Worm (Caenorhabditis elegans) whole organism, young adult: ENCODE measurements around the gene Y43B11AR.1.
A peak's percentile ranks its signal among the peaks of the same experiment; 100 is the strongest.

Source experiments
- B0035.1 ChIP-seq: sonication (generic microtip); optimal IDR thresholded peaks from 2 replicates; lab custom pipeline; 2016; ENCODE audit warnings: missing genetic modification characterization, mild to moderate bottlenecking, missing compliant biosample characterization, missing genotype, missing genetic modification reagents
- B0261.1 ChIP-seq: sonication (generic microtip); optimal IDR thresholded peaks from 2 replicates; lab custom pipeline; 2016; ENCODE audit warnings: mild to moderate bottlenecking, missing genetic modification characterization, moderate library complexity, missing compliant biosample characterization
- F23B12.7 ChIP-seq: sonication (generic microtip); optimal IDR thresholded peaks from 2 replicates; lab custom pipeline; 2017; ENCODE audit warnings: missing genetic modification characterization, mild to moderate bottlenecking, missing compliant biosample characterization, antibody characterized with exemption, moderate library complexity; ENCODE audit not compliant: insufficient read depth
- F33H1.4 ChIP-seq: fragments of 200-800 bp; sonication (Bioruptor generic); IDR thresholded peaks from 2 replicates; pipeline ENCODE4 v1.3.6; 2022; ENCODE audit warnings: missing genetic modification reagents, missing genetic modification characterization, missing compliant biosample characterization
- F37B4.10 ChIP-seq: fragments of 200-800 bp; sonication (Bioruptor generic); IDR thresholded peaks from 2 replicates; pipeline ENCODE4 v1.3.6; 2022; ENCODE audit warnings: missing genetic modification characterization, missing compliant biosample characterization
- F39B2.1 ChIP-seq: fragments of 200-800 bp; sonication (Bioruptor generic); IDR thresholded peaks from 2 replicates; pipeline ENCODE4 v1.3.6; 2022; ENCODE audit warnings: missing genetic modification reagents, missing genetic modification characterization, missing compliant biosample characterization
- F57C9.4 ChIP-seq: sonication (generic microtip); optimal IDR thresholded peaks from 2 replicates; lab custom pipeline; 2017; ENCODE audit warnings: mild to moderate bottlenecking, missing genetic modification characterization, missing compliant biosample characterization
- K11D2.4 ChIP-seq: fragments of 200-800 bp; sonication (Bioruptor generic); IDR thresholded peaks from 2 replicates; pipeline ENCODE4 v1.3.6; 2022; ENCODE audit warnings: missing genetic modification reagents, missing genetic modification characterization, missing compliant biosample characterization
- T07F8.4 ChIP-seq: sonication (generic microtip); optimal IDR thresholded peaks from 2 replicates; lab custom pipeline; 2016; ENCODE audit warnings: mild to moderate bottlenecking, missing genetic modification characterization, moderate library complexity, missing compliant biosample characterization
- Y53F4B.3 ChIP-seq: fragments of 200-800 bp; sonication (Bioruptor generic); IDR thresholded peaks from 2 replicates; pipeline ENCODE4 v1.3.6; 2022; ENCODE audit warnings: missing genetic modification reagents, missing genetic modification characterization, missing compliant biosample characterization
- Y67H2A.10 ChIP-seq: fragments of 200-800 bp; sonication (Bioruptor generic); conservative IDR thresholded peaks from 2 replicates; pipeline ENCODE4 v1.3.6; 2022; ENCODE audit warnings: missing genetic modification reagents, missing genetic modification characterization, missing compliant biosample characterization
- aptf-2 ChIP-seq: fragments of 200-800 bp; sonication (Bioruptor generic); conservative IDR thresholded peaks from 2 replicates; pipeline ENCODE4 v1.3.6; 2022; ENCODE audit warnings: missing genetic modification reagents, missing genetic modification characterization, missing compliant biosample characterization
- attf-5 ChIP-seq: fragments of 200-800 bp; sonication (Bioruptor generic); optimal IDR thresholded peaks from 2 replicates; lab custom pipeline; 2018; ENCODE audit warnings: mild to moderate bottlenecking, missing genetic modification characterization, missing compliant biosample characterization
- bed-1 ChIP-seq: fragments of 200-800 bp; sonication (Bioruptor generic); IDR thresholded peaks from 2 replicates; pipeline ENCODE4 v1.3.6; 2022; ENCODE audit warnings: missing genetic modification reagents, missing genetic modification characterization, missing compliant biosample characterization
- ccch-3 ChIP-seq: fragments of 200-800 bp; sonication (Bioruptor generic); optimal IDR thresholded peaks from 2 replicates; lab custom pipeline; 2018; ENCODE audit warnings: mild to moderate bottlenecking, missing genetic modification characterization, missing compliant biosample characterization
- cebp-1 ChIP-seq, 2 experiments: fragments of 200-800 bp in 1 of 2; sonication (Bioruptor generic) in 1 of 2; sonication (generic microtip) in 1 of 2; IDR thresholded peaks in 1 of 2; optimal IDR thresholded peaks in 1 of 2; 2 replicates each; pipeline versions ENCODE4 v1.3.6 to Lab custom; 2017 to 2022; ENCODE audit warnings: missing compliant biosample characterization in 2 of 2, missing genetic modification characterization in 2 of 2, mild to moderate bottlenecking in 1 of 2, missing genetic modification reagents in 1 of 2, moderate library complexity in 1 of 2
- cebp-2 ChIP-seq: fragments of 200-800 bp; sonication (Bioruptor generic); IDR thresholded peaks from 2 replicates; pipeline ENCODE4 v1.3.6; 2022; ENCODE audit warnings: missing genetic modification characterization, missing compliant biosample characterization
- ceh-100 ChIP-seq: fragments of 200-800 bp; sonication (Bioruptor generic); IDR thresholded peaks from 2 replicates; pipeline ENCODE4 v1.3.6; 2022; ENCODE audit warnings: missing genetic modification reagents, missing genetic modification characterization, missing compliant biosample characterization
- ceh-40 ChIP-seq: fragments of 200-800 bp; sonication (Bioruptor generic); IDR thresholded peaks from 2 replicates; pipeline ENCODE4 v1.3.6; 2022; ENCODE audit warnings: missing genetic modification characterization, missing compliant biosample characterization
- ceh-58 ChIP-seq: fragments of 200-800 bp; sonication (Bioruptor generic); IDR thresholded peaks from 2 replicates; pipeline ENCODE4 v1.3.6; 2022; ENCODE audit warnings: missing genetic modification characterization, missing compliant biosample characterization
- ceh-91 ChIP-seq: fragments of 200-800 bp; sonication (Bioruptor generic); IDR thresholded peaks from 2 replicates; pipeline ENCODE4 v1.3.6; 2022; ENCODE audit warnings: missing genetic modification reagents, missing genetic modification characterization, missing compliant biosample characterization
- chd-7 ChIP-seq: sonication (generic microtip); optimal IDR thresholded peaks from 2 replicates; lab custom pipeline; 2016; ENCODE audit warnings: mild to moderate bottlenecking, missing genetic modification characterization, moderate library complexity, missing compliant biosample characterization
- dox-1 ChIP-seq: fragments of 200-800 bp; sonication (Bioruptor generic); IDR thresholded peaks from 2 replicates; pipeline ENCODE4 v1.3.6; 2022; ENCODE audit warnings: missing genetic modification reagents, missing genetic modification characterization, missing compliant biosample characterization
- ets-4 ChIP-seq: fragments of 200-800 bp; sonication (Bioruptor generic); optimal IDR thresholded peaks from 2 replicates; lab custom pipeline; 2018; ENCODE audit warnings: mild to moderate bottlenecking, missing genetic modification characterization, missing compliant biosample characterization
- gei-17 ChIP-seq: fragments of 200-800 bp; sonication (Bioruptor generic); optimal IDR thresholded peaks from 2 replicates; lab custom pipeline; 2018; ENCODE audit warnings: mild to moderate bottlenecking, missing genetic modification characterization, missing compliant biosample characterization
- hmg-1.2 ChIP-seq: fragments of 200-800 bp; sonication (Bioruptor generic); IDR thresholded peaks from 2 replicates; pipeline ENCODE4 v1.3.6; 2022; ENCODE audit warnings: missing genetic modification reagents, missing genetic modification characterization, missing compliant biosample characterization
- hmg-20 ChIP-seq: fragments of 200-800 bp; sonication (Bioruptor generic); IDR thresholded peaks from 2 replicates; pipeline ENCODE4 v1.3.6; 2022; ENCODE audit warnings: missing genetic modification reagents, missing genetic modification characterization, missing compliant biosample characterization
- hrde-1 ChIP-seq: sonication (generic microtip); optimal IDR thresholded peaks from 2 replicates; lab custom pipeline; 2016; ENCODE audit warnings: missing genetic modification characterization, mild to moderate bottlenecking, missing compliant biosample characterization, moderate library complexity, missing genotype, missing genetic modification reagents, borderline replicate concordance
- hsf-1 ChIP-seq: fragments of 200-800 bp; sonication (Bioruptor generic); IDR thresholded peaks from 2 replicates; pipeline ENCODE4 v1.3.6; 2022; ENCODE audit warnings: missing genetic modification reagents, missing genetic modification characterization, missing compliant biosample characterization
- lin-54 ChIP-seq: fragments of 200-800 bp; sonication (Bioruptor generic); optimal IDR thresholded peaks from 2 replicates; lab custom pipeline; 2018; ENCODE audit warnings: mild to moderate bottlenecking, missing genetic modification characterization, missing compliant biosample characterization
- lsy-27 ChIP-seq: sonication (generic microtip); optimal IDR thresholded peaks from 2 replicates; lab custom pipeline; 2017; ENCODE audit warnings: missing genetic modification characterization, mild to moderate bottlenecking, missing compliant biosample characterization, antibody characterized with exemption, missing genotype, borderline replicate concordance; ENCODE audit not compliant: insufficient read depth
- madf-10 ChIP-seq: sonication (generic microtip); optimal IDR thresholded peaks from 2 replicates; lab custom pipeline; 2016; ENCODE audit warnings: mild to moderate bottlenecking, missing genetic modification characterization, missing compliant biosample characterization
- madf-3 ChIP-seq: fragments of 200-800 bp; sonication (Bioruptor generic); IDR thresholded peaks from 2 replicates; pipeline ENCODE4 v1.3.6; 2022; ENCODE audit warnings: missing genetic modification reagents, missing genetic modification characterization, missing compliant biosample characterization
- madf-6 ChIP-seq: fragments of 200-800 bp; sonication (Bioruptor generic); IDR thresholded peaks from 2 replicates; pipeline ENCODE4 v1.3.6; 2022; ENCODE audit warnings: missing genetic modification reagents, missing genetic modification characterization, missing compliant biosample characterization
- mel-28 ChIP-seq: sonication (generic microtip); optimal IDR thresholded peaks from 2 replicates; lab custom pipeline; 2016; ENCODE audit warnings: borderline replicate concordance, mild to moderate bottlenecking, missing genetic modification characterization, missing compliant biosample characterization
- nfya-2 ChIP-seq: fragments of 200-800 bp; sonication (Bioruptor generic); IDR thresholded peaks from 2 replicates; pipeline ENCODE4 v1.3.6; 2022; ENCODE audit warnings: missing genetic modification reagents, missing genetic modification characterization, missing compliant biosample characterization
- nfyb-1 ChIP-seq: fragments of 200-800 bp; sonication (Bioruptor generic); IDR thresholded peaks from 2 replicates; pipeline ENCODE4 v1.3.6; 2022; ENCODE audit warnings: missing genetic modification reagents, missing genetic modification characterization, missing compliant biosample characterization
- nhr-90 ChIP-seq: sonication (generic microtip); optimal IDR thresholded peaks from 2 replicates; lab custom pipeline; 2016; ENCODE audit warnings: missing genotype, mild to moderate bottlenecking, missing genetic modification characterization, missing compliant biosample characterization
- pha-4 ChIP-seq: fragments of 150-350 bp; sonication (generic microtip); optimal IDR thresholded peaks from 2 replicates; lab custom pipeline; 2014; ENCODE audit warnings: missing biosample characterization, missing genetic modification reagents, missing genetic modification characterization
- repo-1 ChIP-seq: sonication (generic microtip); optimal IDR thresholded peaks from 2 replicates; lab custom pipeline; 2017; ENCODE audit warnings: mild to moderate bottlenecking, missing genetic modification characterization, missing compliant biosample characterization
- snpc-1.3 ChIP-seq: sonication (generic microtip); optimal IDR thresholded peaks from 2 replicates; lab custom pipeline; 2017; ENCODE audit warnings: missing genetic modification characterization, mild to moderate bottlenecking, missing compliant biosample characterization, antibody characterized with exemption, moderate library complexity, missing genotype, missing genetic modification reagents; ENCODE audit not compliant: insufficient read depth
- tbx-9 ChIP-seq: sonication (generic microtip); optimal IDR thresholded peaks from 2 replicates; lab custom pipeline; 2016; ENCODE audit warnings: borderline replicate concordance, missing genetic modification characterization, inconsistent platforms, missing compliant biosample characterization
- zfh-2 ChIP-seq: fragments of 200-800 bp; sonication (Bioruptor generic); conservative IDR thresholded peaks from 2 replicates; pipeline ENCODE4 v1.3.6; 2022; ENCODE audit warnings: missing genetic modification reagents, missing genetic modification characterization, missing compliant biosample characterization
- ztf-18 ChIP-seq: sonication (generic microtip); optimal IDR thresholded peaks from 2 replicates; lab custom pipeline; 2016; ENCODE audit warnings: missing genotype, mild to moderate bottlenecking, missing genetic modification characterization, missing compliant biosample characterization
- ztf-25 ChIP-seq: fragments of 200-800 bp; sonication (Bioruptor generic); IDR thresholded peaks from 2 replicates; pipeline ENCODE4 v1.3.6; 2022; ENCODE audit warnings: missing genetic modification reagents, missing genetic modification characterization, missing compliant biosample characterization
- ztf-28 ChIP-seq: fragments of 200-800 bp; sonication (Bioruptor generic); IDR thresholded peaks from 2 replicates; pipeline ENCODE4 v1.3.6; 2022; ENCODE audit warnings: missing genetic modification reagents, missing genetic modification characterization, missing compliant biosample characterization
- ztf-6 ChIP-seq: fragments of 200-800 bp; sonication (Bioruptor generic); IDR thresholded peaks from 2 replicates; pipeline ENCODE4 v1.3.6; 2022; ENCODE audit warnings: missing genetic modification reagents, missing genetic modification characterization, missing compliant biosample characterization

Y43B11AR.1 gene

ce11 chrIV:7043430-7043829 is 37.9 kb upstream of the Y43B11AR.1 start (continued):
- TF ChIP-seq ceh-91 (GFP tag; lab: Robert Waterston, UW) (0 out of 2 replicates have a peak, but pooled peaks have one; percentile 13), ztf-6 (GFP tag; lab: Robert Waterston, UW) (no peak), pha-4 (no peak), cebp-1 (GFP tag; IDR thresholded peaks at IDR 0.05; lab: Robert Waterston, UW) (no peak), cebp-1 (tag; optimal IDR thresholded peaks at IDR 0.05; lab: Kevin White, UChicago) (peak; percentile 55), F33H1.4 (GFP tag; lab: Robert Waterston, UW) (peak; percentile 50), madf-6 (GFP tag; lab: Robert Waterston, UW) (peak; percentile 90), nfya-2 (GFP tag; lab: Robert Waterston, UW) (0 out of 2 replicates have a peak, but pooled peaks have one; percentile 85), B0261.1 (tag; lab: Kevin White, UChicago) (peak; percentile 6), chd-7 (tag; lab: Kevin White, UChicago) (peak; percentile 72), snpc-1.3 (no peak), mel-28 (tag; lab: Kevin White, UChicago) (no peak), ztf-18 (tag; lab: Kevin White, UChicago) (peak; percentile 56), ceh-40 (no peak), madf-10 (tag; lab: Kevin White, UChicago) (no peak), hsf-1 (GFP tag; lab: Robert Waterston, UW) (peak; percentile 85), gei-17 (GFP tag; lab: Kevin White, UChicago) (no peak), hmg-20 (GFP tag; lab: Robert Waterston, UW) (0 out of 2 replicates have a peak, but pooled peaks have one; percentile 17), nhr-90 (tag; lab: Kevin White, UChicago) (no peak), zfh-2 (GFP tag; lab: Robert Waterston, UW) (no peak), ceh-58 (GFP tag; lab: Robert Waterston, UW) (peak; percentile 79; the same call in 1 of the 2 replicates), dox-1 (GFP tag; lab: Robert Waterston, UW) (no peak), T07F8.4 (no peak), F39B2.1 (GFP tag; lab: Robert Waterston, UW) (no peak; the same call in none of the 2 replicates), hmg-1.2 (GFP tag; lab: Robert Waterston, UW) (peak; percentile 39; the same call in 1 of the 2 replicates), lin-54 (GFP tag; lab: Kevin White, UChicago) (peak; percentile 74), aptf-2 (GFP tag; lab: Robert Waterston, UW) (no peak), ets-4 (GFP tag; lab: Kevin White, UChicago) (no peak), tbx-9 (no peak), ztf-28 (no peak), F23B12.7 (no peak), ztf-25 (GFP tag; lab: Robert Waterston, UW) (0 out of 2 replicates have a peak, but pooled peaks have one; percentile 28), ceh-100 (GFP tag; lab: Robert Waterston, UW) (peak; percentile 66; the same call in 1 of the 2 replicates), Y67H2A.10 (no peak), repo-1 (tag; lab: Kevin White, UChicago) (no peak), B0035.1 (tag; lab: Kevin White, UChicago) (no peak), F57C9.4 (tag; lab: Kevin White, UChicago) (peak; percentile 3), lsy-27 (tag; lab: Kevin White, UChicago) (no peak), bed-1 (GFP tag; lab: Robert Waterston, UW) (0 out of 2 replicates have a peak, but pooled peaks have one; percentile 72), F37B4.10 (no peak), nfyb-1 (GFP tag; lab: Robert Waterston, UW) (no peak), cebp-2 (GFP tag; lab: Robert Waterston, UW) (0 out of 2 replicates have a peak, but pooled peaks have one; percentile 70), K11D2.4 (GFP tag; lab: Robert Waterston, UW) (no peak), Y53F4B.3 (GFP tag; lab: Robert Waterston, UW) (no peak), madf-3 (GFP tag; lab: Robert Waterston, UW) (peak; percentile 69; the same call in 1 of the 2 replicates), hrde-1 (tag; lab: Kevin White, UChicago) (peak; percentile 96), ccch-3 (no peak), attf-5 (GFP tag; lab: Kevin White, UChicago) (no peak)
